Comparison of ENCODE assay signal across 2 fruit fly cellular contexts in genomic region chrX:1173564-1173963, dm6.
A peak's percentile ranks its signal among the peaks of the same experiment; 100 is the strongest.
TF ChIP-seq lines count a peak whose summit lies in the region.

No protein-coding gene starts in this region.

- no peak for TF ChIP-seq CTCF in whole organism, embryonic (GFP tag; optimal IDR thresholded peaks at IDR 0.05; lab: Kevin White, UChicago)

TF ChIP-seq in whole organism, embryonic, 481 proteins besides CTCF, POLR2A, EP300 and RAD21:
- TF ChIP-seq lab (GFP tag; optimal IDR thresholded peaks at IDR 0.05; lab: Kevin White, UChicago) (peak; percentile 63), CG4328 (GFP tag; optimal IDR thresholded peaks at IDR 0.05; lab: Kevin White, UChicago) (no peak)
TF ChIP-seq in whole organism, embryonic: peak in this region for 1.

TF ChIP-seq in whole organism, wandering third instar larva, 38 proteins besides CTCF, POLR2A, EP300 and RAD21:
- TF ChIP-seq OdsH (GFP tag; optimal IDR thresholded peaks at IDR 0.05; lab: Kevin White, UChicago) (no peak), jim (GFP tag; optimal IDR thresholded peaks at IDR 0.05; lab: Kevin White, UChicago) (no peak), foxo (GFP tag; optimal IDR thresholded peaks at IDR 0.05; lab: Kevin White, UChicago) (no peak), tai (GFP tag; optimal IDR thresholded peaks at IDR 0.05; lab: Kevin White, UChicago) (no peak), sage (GFP tag; optimal IDR thresholded peaks at IDR 0.05; lab: Kevin White, UChicago) (no peak), Dfd (GFP tag; optimal IDR thresholded peaks at IDR 0.05; lab: Kevin White, UChicago) (peak; percentile 54), h (GFP tag; optimal IDR thresholded peaks at IDR 0.05; lab: Kevin White, UChicago) (no peak)

Comparison
In these comparisons a context has a peak if more than half of its experiments do, and no peak if none do; other contexts are left out.
1. Of the 10 proteins assayed by ChIP-seq in both whole organism, embryonic and whole organism, wandering third instar larva: peak only in whole organism, embryonic: none; only in whole organism, wandering third instar larva: Dfd; in both: none; in neither: 9.